Fruit fly (Drosophila melanogaster) whole organism, embryonic: ENCODE data around the gene Srrm234.

Experiments used
- Atf-2 ChIP-seq: fragments of 200-800 bp; sonication (Bioruptor generic); optimal IDR thresholded peaks from 2 replicates; lab custom pipeline; 2016; ENCODE audit warnings: missing biosample characterization, missing genetic modification characterization
- CG11456 ChIP-seq: fragments of 200-800 bp; sonication (Bioruptor generic); IDR thresholded peaks from 3 replicates; pipeline ENCODE4 v1.3.6; 2022; ENCODE audit warnings: missing biosample characterization, missing genetic modification characterization
- CG11723 ChIP-seq: fragments of 200-800 bp; sonication (Bioruptor generic); optimal IDR thresholded peaks from 2 replicates; lab custom pipeline; 2017; ENCODE audit warnings: missing biosample characterization, mild to moderate bottlenecking, missing genetic modification characterization
- CG12391 ChIP-seq: fragments of 200-800 bp; sonication (Bioruptor generic); optimal IDR thresholded peaks from 3 replicates; lab custom pipeline; 2018; ENCODE audit warnings: missing biosample characterization, mild to moderate bottlenecking, missing genetic modification characterization, moderate library complexity
- CG12744 ChIP-seq: fragments of 200-800 bp; sonication (Bioruptor generic); optimal IDR thresholded peaks from 2 replicates; lab custom pipeline; 2016; ENCODE audit warnings: missing biosample characterization, missing genetic modification characterization
- CG13424 ChIP-seq: fragments of 200-800 bp; sonication (Bioruptor generic); optimal IDR thresholded peaks from 2 replicates; lab custom pipeline; 2019; ENCODE audit warnings: missing biosample characterization, mild to moderate bottlenecking, missing genetic modification characterization, moderate library complexity
- CG14667 ChIP-seq: fragments of 200-800 bp; sonication (Bioruptor generic); IDR thresholded peaks from 2 replicates; pipeline ENCODE4 v1.3.6; 2022; ENCODE audit warnings: missing biosample characterization, missing genetic modification characterization
- CG16813 ChIP-seq: fragments of 200-800 bp; sonication (Bioruptor generic); IDR thresholded peaks from 3 replicates; pipeline ENCODE4 v1.3.6; 2022; ENCODE audit warnings: missing biosample characterization, missing genetic modification characterization; ENCODE audit not compliant: partially characterized antibody
- CG17359 ChIP-seq: fragments of 200-800 bp; sonication (Bioruptor generic); optimal IDR thresholded peaks from 3 replicates; lab custom pipeline; 2018; ENCODE audit warnings: missing biosample characterization, mild to moderate bottlenecking, missing genetic modification characterization, moderate library complexity
- CG17568 ChIP-seq: fragments of 200-800 bp; sonication (Bioruptor generic); optimal IDR thresholded peaks from 2 replicates; lab custom pipeline; 2018; ENCODE audit warnings: missing biosample characterization, mild to moderate bottlenecking, missing genetic modification characterization, moderate library complexity
- CG1832 ChIP-seq: fragments of 200-800 bp; sonication (Bioruptor generic); optimal IDR thresholded peaks from 2 replicates; lab custom pipeline; 2017; ENCODE audit warnings: missing biosample characterization, mild to moderate bottlenecking, missing genetic modification characterization, inconsistent platforms
- CG2712 ChIP-seq: fragments of 200-800 bp; optimal IDR thresholded peaks from 3 replicates; lab custom pipeline; 2019; ENCODE audit warnings: missing biosample characterization, mild to moderate bottlenecking, missing genetic modification characterization, moderate library complexity
- CG2889 ChIP-seq: fragments of 200-800 bp; sonication (Bioruptor generic); IDR thresholded peaks from 3 replicates; pipeline ENCODE4 v1.3.6; 2022; ENCODE audit warnings: missing biosample characterization, missing genetic modification characterization
- CG31441 ChIP-seq: fragments of 200-800 bp; sonication (Bioruptor generic); IDR thresholded peaks from 2 replicates; pipeline ENCODE4 v1.3.6; 2022; ENCODE audit warnings: missing biosample characterization, missing genetic modification characterization
- CG3847 ChIP-seq: fragments of 200-800 bp; sonication (Bioruptor generic); IDR thresholded peaks from 2 replicates; pipeline ENCODE4 v1.3.6; 2022; ENCODE audit warnings: missing biosample characterization, missing genetic modification characterization
- CG42726 ChIP-seq: fragments of 200-800 bp; sonication (Bioruptor generic); IDR thresholded peaks from 2 replicates; pipeline ENCODE4 v1.3.6; 2022; ENCODE audit warnings: missing biosample characterization, missing genetic modification characterization; ENCODE audit not compliant: partially characterized antibody
- CG7372 ChIP-seq: fragments of 200-800 bp; sonication (Bioruptor generic); IDR thresholded peaks from 2 replicates; pipeline ENCODE4 v1.3.6; 2022; ENCODE audit warnings: missing biosample characterization, missing genetic modification characterization
- CG7556 ChIP-seq: fragments of 200-800 bp; sonication (Bioruptor generic); optimal IDR thresholded peaks from 2 replicates; lab custom pipeline; 2017; ENCODE audit warnings: missing biosample characterization, mild to moderate bottlenecking, missing genetic modification characterization
- CG8924 ChIP-seq: fragments of 200-800 bp; optimal IDR thresholded peaks from 3 replicates; lab custom pipeline; 2019; ENCODE audit warnings: missing biosample characterization, mild to moderate bottlenecking, missing genetic modification characterization, moderate library complexity
- CG9215 ChIP-seq: fragments of 200-800 bp; sonication (Bioruptor generic); IDR thresholded peaks from 2 replicates; pipeline ENCODE4 v1.3.6; 2022; ENCODE audit warnings: missing biosample characterization, missing genetic modification characterization
- CG9437 ChIP-seq: fragments of 200-800 bp; sonication (Bioruptor generic); optimal IDR thresholded peaks from 2 replicates; lab custom pipeline; 2018; ENCODE audit warnings: missing biosample characterization, mild to moderate bottlenecking, missing genetic modification characterization
- CG9727 ChIP-seq: fragments of 200-800 bp; sonication (Bioruptor generic); optimal IDR thresholded peaks from 3 replicates; lab custom pipeline; 2017; ENCODE audit warnings: missing biosample characterization, mild to moderate bottlenecking, missing genetic modification characterization
- CoRest ChIP-seq: fragments of 200-800 bp; sonication (Bioruptor generic); optimal IDR thresholded peaks from 3 replicates; lab custom pipeline; 2018; ENCODE audit warnings: missing biosample characterization, mild to moderate bottlenecking, missing genetic modification characterization, moderate library complexity
- Dbx ChIP-seq: fragments of 200-800 bp; sonication (Bioruptor generic); IDR thresholded peaks from 3 replicates; pipeline ENCODE4 v1.3.6; 2022; ENCODE audit warnings: missing biosample characterization, missing genetic modification characterization
- Dip3 ChIP-seq: fragments of 200-800 bp; sonication (Bioruptor generic); optimal IDR thresholded peaks from 3 replicates; lab custom pipeline; 2016; ENCODE audit warnings: missing biosample characterization, missing genetic modification characterization
- Drgx ChIP-seq: fragments of 200-800 bp; sonication (Bioruptor generic); IDR thresholded peaks from 2 replicates; pipeline ENCODE4 v1.3.6; 2022; ENCODE audit warnings: missing biosample characterization, missing genetic modification characterization
- Fer3 ChIP-seq: fragments of 200-800 bp; sonication (Bioruptor generic); optimal IDR thresholded peaks from 2 replicates; lab custom pipeline; 2018; ENCODE audit warnings: missing biosample characterization, mild to moderate bottlenecking, missing genetic modification characterization, moderate library complexity
- Hand ChIP-seq: fragments of 200-800 bp; sonication (Bioruptor generic); optimal IDR thresholded peaks from 2 replicates; lab custom pipeline; 2017; ENCODE audit warnings: mild to moderate bottlenecking, missing biosample characterization, missing genetic modification reagents, missing genetic modification characterization
- Mad ChIP-seq: fragments of 200-800 bp; sonication (Bioruptor generic); optimal IDR thresholded peaks from 2 replicates; lab custom pipeline; 2016; ENCODE audit warnings: missing biosample characterization, missing genetic modification characterization
- Meics ChIP-seq: fragments of 200-800 bp; sonication (Bioruptor generic); optimal IDR thresholded peaks from 2 replicates; lab custom pipeline; 2017; ENCODE audit warnings: missing biosample characterization, mild to moderate bottlenecking, missing genetic modification characterization
- Ravus ChIP-seq: fragments of 200-800 bp; sonication (Bioruptor generic); IDR thresholded peaks from 2 replicates; pipeline ENCODE4 v1.3.6; 2022; ENCODE audit warnings: missing biosample characterization, missing genetic modification characterization
- Rfx ChIP-seq: fragments of 200-800 bp; sonication (Bioruptor generic); IDR thresholded peaks from 2 replicates; pipeline ENCODE4 v1.3.6; 2022; ENCODE audit warnings: missing biosample characterization, missing genetic modification characterization
- Sox102F ChIP-seq: fragments of 200-800 bp; sonication (Bioruptor generic); optimal IDR thresholded peaks from 2 replicates; lab custom pipeline; 2018; ENCODE audit warnings: missing biosample characterization, mild to moderate bottlenecking, missing genetic modification characterization, moderate library complexity
- abd-A ChIP-seq: fragments of 200-800 bp; sonication (Bioruptor generic); optimal IDR thresholded peaks from 3 replicates; lab custom pipeline; 2019; ENCODE audit warnings: missing biosample characterization, mild to moderate bottlenecking, missing genetic modification characterization, moderate library complexity
- caup ChIP-seq: fragments of 200-800 bp; sonication (Bioruptor generic); optimal IDR thresholded peaks from 3 replicates; lab custom pipeline; 2017; ENCODE audit warnings: missing biosample characterization, mild to moderate bottlenecking, missing genetic modification characterization, moderate library complexity; ENCODE audit not compliant: severe bottlenecking
- crc ChIP-seq: fragments of 200-800 bp; sonication (Bioruptor generic); optimal IDR thresholded peaks from 2 replicates; lab custom pipeline; 2016; ENCODE audit warnings: missing biosample characterization, missing genetic modification characterization
- cwo ChIP-seq: fragments of 200-800 bp; sonication (Bioruptor generic); optimal IDR thresholded peaks from 3 replicates; lab custom pipeline; 2017; ENCODE audit warnings: missing biosample characterization, missing genetic modification characterization, mild to moderate bottlenecking, moderate library complexity, missing genetic modification reagents
- dpn ChIP-seq, 2 experiments: fragments of 200-800 bp; sonication (Bioruptor generic); optimal IDR thresholded peaks; 3 replicates each; lab custom pipeline; 2016; ENCODE audit warnings: missing biosample characterization in 2 of 2, missing genetic modification characterization in 2 of 2
- fu2 ChIP-seq: fragments of 200-800 bp; sonication (Bioruptor generic); optimal IDR thresholded peaks from 2 replicates; lab custom pipeline; 2016; ENCODE audit warnings: missing biosample characterization, missing genetic modification characterization
- lab ChIP-seq: fragments of 200-800 bp; sonication (Bioruptor generic); optimal IDR thresholded peaks from 3 replicates; lab custom pipeline; 2017; ENCODE audit warnings: missing biosample characterization, missing genetic modification characterization, mild to moderate bottlenecking, moderate library complexity, missing genetic modification reagents
- lilli ChIP-seq: fragments of 200-800 bp; sonication (Bioruptor generic); optimal IDR thresholded peaks from 3 replicates; lab custom pipeline; 2016; ENCODE audit warnings: missing biosample characterization, missing genetic modification characterization
- lmd ChIP-seq: fragments of 200-800 bp; sonication (Bioruptor generic); IDR thresholded peaks from 2 replicates; pipeline ENCODE4 v1.3.6; 2022; ENCODE audit warnings: missing biosample characterization, missing genetic modification characterization
- mam ChIP-seq: fragments of 200-800 bp; sonication (Bioruptor generic); optimal IDR thresholded peaks from 3 replicates; lab custom pipeline; 2016; ENCODE audit warnings: missing biosample characterization, missing genetic modification characterization
- nmo ChIP-seq: fragments of 200-800 bp; sonication (Bioruptor generic); optimal IDR thresholded peaks from 2 replicates; lab custom pipeline; 2018; ENCODE audit warnings: missing biosample characterization, mild to moderate bottlenecking, missing genetic modification characterization, moderate library complexity
- pho ChIP-seq: fragments of 200-800 bp; sonication (Bioruptor generic); optimal IDR thresholded peaks from 2 replicates; lab custom pipeline; 2016; ENCODE audit warnings: missing biosample characterization, missing genetic modification characterization
- phol ChIP-seq: fragments of 200-800 bp; sonication (Bioruptor generic); optimal IDR thresholded peaks from 3 replicates; lab custom pipeline; 2018; ENCODE audit warnings: missing biosample characterization, mild to moderate bottlenecking, missing genetic modification characterization, moderate library complexity
- shn ChIP-seq: fragments of 200-800 bp; sonication (Bioruptor generic); optimal IDR thresholded peaks from 3 replicates; lab custom pipeline; 2016; ENCODE audit warnings: missing biosample characterization, missing genetic modification characterization
- so ChIP-seq: fragments of 200-800 bp; sonication (Bioruptor generic); IDR thresholded peaks from 3 replicates; pipeline ENCODE4 v1.3.6; 2022; ENCODE audit warnings: missing biosample characterization, missing genetic modification characterization
- sob ChIP-seq: fragments of 200-800 bp; sonication (Bioruptor generic); IDR thresholded peaks from 2 replicates; pipeline ENCODE4 v1.3.6; 2022; ENCODE audit warnings: missing biosample characterization, missing genetic modification characterization
- tgo ChIP-seq: fragments of 200-800 bp; sonication (Bioruptor generic); IDR thresholded peaks from 3 replicates; pipeline ENCODE4 v1.3.6; 2022; ENCODE audit warnings: missing biosample characterization, missing genetic modification characterization

The Srrm234 gene

DNA sequence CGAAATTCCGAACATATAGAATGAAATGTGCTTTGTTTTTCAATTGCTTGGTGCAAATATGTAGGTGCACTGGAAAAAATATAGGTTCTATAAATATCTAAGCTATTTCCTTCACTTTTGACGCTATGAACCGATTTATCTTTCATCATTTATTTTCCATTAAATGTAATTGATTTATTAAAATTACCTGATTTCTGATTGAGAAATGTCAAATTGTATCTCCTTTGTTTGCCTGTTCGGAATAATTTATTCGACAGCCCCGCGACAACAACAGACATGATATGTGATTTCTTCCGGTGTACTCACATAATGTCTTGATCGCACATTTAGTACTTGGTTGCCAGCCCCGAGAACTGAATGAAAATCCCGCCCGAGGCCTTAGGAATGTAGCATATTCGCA lies 55.3 kb downstream of the Srrm234 start (continued):
- TF ChIP-seq CG12744 (GFP tag; lab: Kevin White, UChicago) (peak; percentile 23), Rfx (peak; percentile 80), phol (tag; lab: Kevin White, UChicago) (peak; percentile 34), mam (peak; percentile 45), sob (0 out of 2 replicates have a peak, but pooled peaks have one; percentile 43), fu2 (GFP tag; lab: Kevin White, UChicago) (peak; percentile 16), CG11456 (GFP tag; lab: Robert Waterston, UW) (peak; percentile 38; the same call in 1 of the 3 replicates), CG2889 (GFP tag; lab: Robert Waterston, UW) (0 out of 3 replicates have a peak, but pooled peaks have one; percentile 14), CG11723 (GFP tag; lab: Kevin White, UChicago) (no peak), CG7372 (peak; percentile 48; the same call in 1 of the 2 replicates), CG13424 (tag; lab: Kevin White, UChicago) (peak; percentile 5), abd-A (tag; lab: Kevin White, UChicago) (no peak), shn (GFP tag; lab: Kevin White, UChicago) (peak; percentile 1), Mad (GFP tag; lab: Kevin White, UChicago) (no peak), Atf-2 (GFP tag; lab: Kevin White, UChicago) (no peak), CG9437 (peak; percentile 4), crc (no peak), Meics (peak; percentile 68), lmd (peak; percentile 68; the same call in 1 of the 2 replicates), CG8924 (peak; percentile 32), CG42726 (GFP tag; lab: Robert Waterston, UW) (no peak), cwo (GFP tag; lab: Kevin White, UChicago) (peak; percentile 32), pho (peak; percentile 46), CoRest (tag; lab: Kevin White, UChicago) (peak; percentile 62), Dip3 (GFP tag; lab: Kevin White, UChicago) (peak; percentile 46), CG3847 (GFP tag; lab: Robert Waterston, UW) (peak; percentile 61), Drgx (0 out of 2 replicates have a peak, but pooled peaks have one; percentile 44), Dbx (peak; percentile 79), CG12391 (peak; percentile 34), lab (GFP tag; lab: Kevin White, UChicago) (peak; percentile 36), CG1832 (no peak), nmo (peak; percentile 34), caup (GFP tag; lab: Kevin White, UChicago) (peak; percentile 36), CG9215 (GFP tag; lab: Robert Waterston, UW) (peak; percentile 59; the same call in 1 of the 2 replicates), Sox102F (GFP tag; lab: Kevin White, UChicago) (peak; percentile 32), dpn (GFP tag; optimal IDR thresholded peaks at IDR 0.05; lab: Kevin White, UChicago) (peak; percentile 45 to 58), CG16813 (no peak), CG14667 (GFP tag; lab: Robert Waterston, UW) (peak; percentile 10; the same call in 1 of the 2 replicates), CG2712 (tag; lab: Kevin White, UChicago) (peak; percentile 39), CG31441 (GFP tag; lab: Robert Waterston, UW) (peak; percentile 31; the same call in 1 of the 2 replicates), CG7556 (peak; percentile 24), so (GFP tag; lab: Robert Waterston, UW) (0 out of 3 replicates have a peak, but pooled peaks have one; percentile 10), CG17359 (no peak), tgo (peak; percentile 41; the same call in 1 of the 3 replicates), CG17568 (GFP tag; lab: Kevin White, UChicago) (no peak), Fer3 (tag; lab: Kevin White, UChicago) (peak; percentile 42), Hand (peak; percentile 1), CG9727 (GFP tag; lab: Kevin White, UChicago) (peak; percentile 55), Ravus (GFP tag; lab: Robert Waterston, UW) (peak; percentile 18; the same call in 1 of the 2 replicates), lilli (peak; percentile 59)
